Worm (Caenorhabditis elegans) whole organism, L2 larva: Measurements from ENCODE around the gene jac-1.

ENCODE experiments used
- C34F6.9 ChIP-seq: fragments of 150-350 bp; optimal IDR thresholded peaks from 2 replicates; lab custom pipeline; 2014; ENCODE audit warnings: missing biosample characterization, missing genetic modification characterization
- F13H6.1 ChIP-seq: sonication (generic microtip); optimal IDR thresholded peaks from 2 replicates; lab custom pipeline; 2016; ENCODE audit warnings: missing genetic modification characterization, missing compliant biosample characterization
- R02D3.7 ChIP-seq: fragments of 150-350 bp; optimal IDR thresholded peaks from 2 replicates; lab custom pipeline; 2014; ENCODE audit warnings: missing biosample characterization, missing genetic modification characterization
- ZK546.5 ChIP-seq: sonication (generic microtip); optimal IDR thresholded peaks from 2 replicates; lab custom pipeline; 2017; ENCODE audit warnings: missing biosample characterization, missing genetic modification characterization
- alr-1 ChIP-seq: fragments of 150-350 bp; optimal IDR thresholded peaks from 2 replicates; lab custom pipeline; 2014; ENCODE audit warnings: missing biosample characterization, missing genetic modification characterization
- ama-1 ChIP-seq: fragments of 150-350 bp; optimal IDR thresholded peaks from 2 replicates; lab custom pipeline; 2018; ENCODE audit warnings: inconsistent platforms
- blmp-1 ChIP-seq: sonication (generic microtip); optimal IDR thresholded peaks from 2 replicates; lab custom pipeline; 2017; ENCODE audit warnings: missing genetic modification characterization, mild to moderate bottlenecking, missing compliant biosample characterization, antibody characterized with exemption, moderate library complexity; ENCODE audit not compliant: insufficient read depth
- ceh-82 ChIP-seq: fragments of 150-350 bp; optimal IDR thresholded peaks from 2 replicates; lab custom pipeline; 2014; ENCODE audit warnings: missing biosample characterization, missing genetic modification characterization
- crh-2 ChIP-seq: sonication (generic microtip); optimal IDR thresholded peaks from 2 replicates; lab custom pipeline; 2017; ENCODE audit warnings: missing biosample characterization, missing genetic modification characterization
- dmd-4 ChIP-seq: sonication (generic microtip); optimal IDR thresholded peaks from 2 replicates; lab custom pipeline; 2017; ENCODE audit warnings: missing biosample characterization, missing genetic modification characterization
- elt-1 ChIP-seq: fragments of 150-350 bp; optimal IDR thresholded peaks from 2 replicates; lab custom pipeline; 2014; ENCODE audit warnings: missing biosample characterization, missing genetic modification characterization
- elt-3 ChIP-seq: sonication (generic microtip); optimal IDR thresholded peaks from 2 replicates; lab custom pipeline; 2017; ENCODE audit warnings: missing biosample characterization, missing genetic modification characterization
- fos-1 ChIP-seq: fragments of 150-350 bp; optimal IDR thresholded peaks from 2 replicates; lab custom pipeline; 2014; ENCODE audit warnings: missing biosample characterization, missing genetic modification characterization
- gmeb-1 ChIP-seq: fragments of 150-350 bp; optimal IDR thresholded peaks from 2 replicates; lab custom pipeline; 2014; ENCODE audit warnings: missing biosample characterization, missing genetic modification characterization
- lin-39 ChIP-seq: fragments of 150-350 bp; optimal IDR thresholded peaks from 2 replicates; lab custom pipeline; 2014; ENCODE audit warnings: missing biosample characterization, missing genetic modification reagents, missing genetic modification characterization
- mab-5 ChIP-seq: fragments of 150-350 bp; optimal IDR thresholded peaks from 2 replicates; lab custom pipeline; 2014; ENCODE audit warnings: missing biosample characterization, missing genetic modification characterization
- mbf-1 ChIP-seq: sonication (generic microtip); optimal IDR thresholded peaks from 2 replicates; lab custom pipeline; 2017; ENCODE audit warnings: missing biosample characterization, missing genetic modification characterization
- mdl-1 ChIP-seq, 2 experiments: fragments of 150-350 bp in 1 of 2; sonication (generic microtip) in 1 of 2; optimal IDR thresholded peaks; 2 replicates each; lab custom pipeline; 2017; ENCODE audit warnings: missing biosample characterization in 2 of 2, missing genetic modification characterization in 2 of 2
- nhr-10 ChIP-seq: sonication (generic microtip); optimal IDR thresholded peaks from 2 replicates; lab custom pipeline; 2017; ENCODE audit warnings: missing biosample characterization, missing genetic modification characterization
- nhr-12 ChIP-seq: fragments of 150-350 bp; optimal IDR thresholded peaks from 2 replicates; lab custom pipeline; 2014; ENCODE audit warnings: missing biosample characterization, missing genetic modification characterization
- nhr-129 ChIP-seq: fragments of 150-350 bp; optimal IDR thresholded peaks from 2 replicates; lab custom pipeline; 2014; ENCODE audit warnings: missing biosample characterization, missing genetic modification characterization
- nhr-21 ChIP-seq: fragments of 150-350 bp; optimal IDR thresholded peaks from 2 replicates; lab custom pipeline; 2014; ENCODE audit warnings: missing biosample characterization, missing genetic modification characterization
- nhr-23 ChIP-seq: fragments of 150-350 bp; optimal IDR thresholded peaks from 2 replicates; lab custom pipeline; 2014; ENCODE audit warnings: missing biosample characterization, missing genetic modification reagents, missing genetic modification characterization
- nhr-25 ChIP-seq: fragments of 150-350 bp; sonication (generic microtip); optimal IDR thresholded peaks from 3 replicates; lab custom pipeline; 2014; ENCODE audit warnings: missing biosample characterization, missing genetic modification characterization
- nhr-6 ChIP-seq: fragments of 150-350 bp; optimal IDR thresholded peaks from 2 replicates; lab custom pipeline; 2014; ENCODE audit warnings: missing biosample characterization, missing genetic modification characterization
- peb-1 ChIP-seq: fragments of 150-350 bp; optimal IDR thresholded peaks from 2 replicates; lab custom pipeline; 2014; ENCODE audit warnings: missing biosample characterization, missing genetic modification characterization
- sem-4 ChIP-seq: fragments of 150-350 bp; optimal IDR thresholded peaks from 2 replicates; lab custom pipeline; 2014; ENCODE audit warnings: missing biosample characterization, missing genetic modification reagents, missing genetic modification characterization
- sma-3 ChIP-seq: sonication (generic microtip); optimal IDR thresholded peaks from 2 replicates; lab custom pipeline; 2016; ENCODE audit warnings: missing genetic modification reagents, missing genetic modification characterization, missing compliant biosample characterization
- sma-9 ChIP-seq, 2 experiments: fragments of 150-350 bp in 1 of 2; sonication (generic microtip) in 1 of 2; optimal IDR thresholded peaks; 2 replicates each; lab custom pipeline; 2014 to 2016; ENCODE audit warnings: missing genetic modification characterization in 2 of 2, mild to moderate bottlenecking in 1 of 2, missing biosample characterization in 1 of 2, missing compliant biosample characterization in 1 of 2, missing genetic modification reagents in 1 of 2, moderate library complexity in 1 of 2
- unc-39 ChIP-seq: fragments of 150-350 bp; optimal IDR thresholded peaks from 2 replicates; lab custom pipeline; 2014; ENCODE audit warnings: missing biosample characterization, missing genetic modification characterization
- unc-55 ChIP-seq: fragments of 150-350 bp; sonication (generic microtip); optimal IDR thresholded peaks from 3 replicates; lab custom pipeline; 2014; ENCODE audit warnings: missing biosample characterization, missing genetic modification reagents, missing genetic modification characterization
- unc-62 ChIP-seq: fragments of 150-350 bp; optimal IDR thresholded peaks from 2 replicates; lab custom pipeline; 2014; ENCODE audit warnings: missing biosample characterization, missing genetic modification reagents, missing genetic modification characterization
- zag-1 ChIP-seq: fragments of 150-350 bp; optimal IDR thresholded peaks from 2 replicates; lab custom pipeline; 2014; ENCODE audit warnings: missing biosample characterization, missing genetic modification characterization
- ztf-1 ChIP-seq: fragments of 200-800 bp; sonication (Bioruptor generic); conservative IDR thresholded peaks from 2 replicates; pipeline ENCODE4 v1.3.6; 2022; ENCODE audit warnings: missing genetic modification characterization, missing compliant biosample characterization
- ztf-11 ChIP-seq: sonication (generic microtip); optimal IDR thresholded peaks from 2 replicates; lab custom pipeline; 2017; ENCODE audit warnings: missing biosample characterization, missing genetic modification characterization
- ztf-4 ChIP-seq: fragments of 150-350 bp; optimal IDR thresholded peaks from 2 replicates; lab custom pipeline; 2014; ENCODE audit warnings: missing biosample characterization, missing genetic modification characterization

jac-1 gene

ce11 chrIV:15962801-15963200, 63.8 kb downstream of the jac-1 start, which contains the start of gene Y105C5B.17:
Gene Y105C5B.17, plus strand, starts transcription at chrIV:15963101.
- TF ChIP-seq ZK546.5 (no peak), unc-62 (GFP tag; lab: Kevin White, UChicago) (no peak), nhr-25 (tag; lab: Kevin White, UChicago) (no peak), nhr-12 (tag; lab: Kevin White, UChicago) (no peak), peb-1 (tag; lab: Kevin White, UChicago) (no peak), ztf-4 (tag; lab: Kevin White, UChicago) (no peak), ztf-11 (tag; lab: Kevin White, UChicago) (no peak), sma-9 (GFP tag; optimal IDR thresholded peaks at IDR 0.05; lab: Kevin White, UChicago) (no peak), sma-9 (tag; optimal IDR thresholded peaks at IDR 0.05; lab: Kevin White, UChicago) (no peak), nhr-129 (tag; lab: Kevin White, UChicago) (no peak), R02D3.7 (no peak), nhr-10 (no peak), lin-39 (no peak), elt-1 (tag; lab: Kevin White, UChicago) (no peak), blmp-1 (tag; lab: Kevin White, UChicago) (no peak), nhr-23 (no peak), crh-2 (tag; lab: Kevin White, UChicago) (no peak), fos-1 (no peak)

- TF ChIP-seq unc-39 (tag; lab: Kevin White, UChicago) = no peak
- TF ChIP-seq alr-1 (tag; lab: Kevin White, UChicago) = no peak
- TF ChIP-seq nhr-6 (tag; lab: Kevin White, UChicago) = no peak
- no peak for TF ChIP-seq mdl-1 (tag; optimal IDR thresholded peaks at IDR 0.05; lab: Kevin White, UChicago)
- TF ChIP-seq nhr-25 (tag; lab: Kevin White, UChicago) = no peak
- TF ChIP-seq lin-39 = no peak
- no peak for TF ChIP-seq ZK546.5
- no peak for TF ChIP-seq dmd-4 (tag; lab: Kevin White, UChicago)
- no peak for TF ChIP-seq unc-55
- TF ChIP-seq elt-3 = no peak
- no peak for TF ChIP-seq ztf-4 (tag; lab: Kevin White, UChicago)
- TF ChIP-seq, all 48 proteins: peak for 0
Observed at ce11 chrIV:15962219-15962762, 64.4 kb downstream of the jac-1 start, which contains the start of gene lgc-19. Gene lgc-19, minus strand, starts transcription at chrIV:15962712.

- no peak for TF ChIP-seq unc-39 (tag; lab: Kevin White, UChicago)
- no peak for TF ChIP-seq ztf-1
- TF ChIP-seq mdl-1 (tag; optimal IDR thresholded peaks at IDR 0.05; lab: Kevin White, UChicago) = no peak
- no peak for TF ChIP-seq nhr-21
- TF ChIP-seq dmd-4 (tag; lab: Kevin White, UChicago) = no peak
- TF ChIP-seq R02D3.7 = no peak
- TF ChIP-seq fos-1 = no peak
Observed at ce11 chrIV:15961069-15961468, 65.6 kb downstream of the jac-1 start.

DNA sequence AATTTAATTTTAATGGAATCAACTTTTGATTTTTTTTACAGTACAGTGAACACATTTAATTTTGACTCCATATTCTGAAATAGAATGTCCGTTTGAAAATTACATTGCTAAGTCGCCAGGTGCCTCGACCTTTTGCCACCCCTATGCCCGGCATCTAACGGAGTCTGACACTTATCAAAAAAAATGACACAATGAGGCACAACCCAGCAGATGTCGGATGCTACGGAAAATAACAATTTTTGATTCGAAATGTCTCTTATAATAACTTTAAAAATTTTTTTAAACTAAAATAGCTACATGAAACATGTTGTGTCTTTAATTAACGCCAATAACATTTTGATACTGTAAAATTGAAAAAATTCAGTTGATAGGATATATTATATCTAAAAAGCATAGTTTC, 71.3 kb downstream of the jac-1 start:
- TF ChIP-seq mbf-1 (tag; lab: Kevin White, UChicago) (no peak), lin-39 (no peak), nhr-10 (no peak), dmd-4 (tag; lab: Kevin White, UChicago) (no peak), sma-3 (no peak), mab-5 (tag; lab: Kevin White, UChicago) (no peak), ztf-1 (no peak), sem-4 (tag; lab: Kevin White, UChicago) (no peak), C34F6.9 (tag; lab: Kevin White, UChicago) (no peak), nhr-129 (tag; lab: Kevin White, UChicago) (no peak), unc-55 (no peak), nhr-25 (tag; lab: Kevin White, UChicago) (no peak), zag-1 (tag; lab: Kevin White, UChicago) (no peak), ztf-11 (tag; lab: Kevin White, UChicago) (no peak), nhr-23 (no peak), ZK546.5 (no peak), ztf-4 (tag; lab: Kevin White, UChicago) (no peak), ceh-82 (tag; lab: Kevin White, UChicago) (no peak), blmp-1 (tag; lab: Kevin White, UChicago) (no peak), mdl-1 (tag; optimal IDR thresholded peaks at IDR 0.05; lab: Kevin White, UChicago) (no peak)

ce11 chrIV:15953689-15954088, 73.0 kb downstream of the jac-1 start:
- TF ChIP-seq F13H6.1 (tag; lab: Kevin White, UChicago) (no peak), ama-1 (no peak), gmeb-1 (tag; lab: Kevin White, UChicago) (no peak), crh-2 (tag; lab: Kevin White, UChicago) (no peak), nhr-12 (tag; lab: Kevin White, UChicago) (no peak)
